Worm (Caenorhabditis elegans) whole organism, L4 larva: ENCODE results near the gene srd-30.
A peak's percentile ranks its signal among the peaks of the same experiment; 100 is the strongest.

ENCODE experiments used
- D1046.2 ChIP-seq: fragments of 200-800 bp; sonication (Bioruptor generic); IDR thresholded peaks from 2 replicates; pipeline ENCODE4 v1.3.6; 2022; ENCODE audit warnings: missing genetic modification characterization, missing compliant biosample characterization
- F26F4.8 ChIP-seq: fragments of 200-800 bp; sonication (Bioruptor generic); conservative IDR thresholded peaks from 2 replicates; pipeline ENCODE4 v1.3.6; 2022; ENCODE audit warnings: missing genetic modification characterization, missing compliant biosample characterization
- F37D6.2 ChIP-seq: sonication (generic microtip); optimal IDR thresholded peaks from 2 replicates; lab custom pipeline; 2016; ENCODE audit warnings: mild to moderate bottlenecking, missing genetic modification characterization, missing compliant biosample characterization
- F44E2.7 ChIP-seq: fragments of 200-800 bp; sonication (Bioruptor generic); IDR thresholded peaks from 2 replicates; pipeline ENCODE4 v2.1.2; 2022; ENCODE audit warnings: missing genetic modification characterization, missing compliant biosample characterization
- ZK337.2 ChIP-seq: fragments of 200-800 bp; sonication (Bioruptor generic); IDR thresholded peaks from 2 replicates; pipeline ENCODE4 v1.3.6; 2022; ENCODE audit warnings: missing genetic modification reagents, missing genetic modification characterization, missing compliant biosample characterization
- aha-1 ChIP-seq: fragments of 150-350 bp; peaks from one replicate; lab custom pipeline; 2014; ENCODE audit warnings: missing biosample characterization, missing genetic modification characterization
- arid-1 ChIP-seq: fragments of 200-800 bp; sonication (Bioruptor generic); conservative IDR thresholded peaks from 2 replicates; pipeline ENCODE4 v1.3.6; 2022; ENCODE audit warnings: missing genetic modification reagents, missing genetic modification characterization, missing compliant biosample characterization
- ceh-32 ChIP-seq: sonication (generic microtip); optimal IDR thresholded peaks from 2 replicates; lab custom pipeline; 2016; ENCODE audit warnings: mild to moderate bottlenecking, missing genetic modification characterization, missing compliant biosample characterization; ENCODE audit not compliant: poor library complexity
- dpl-1 ChIP-seq: fragments of 150-350 bp; optimal IDR thresholded peaks from 2 replicates; lab custom pipeline; 2014; ENCODE audit warnings: missing biosample characterization, missing genetic modification reagents, missing genetic modification characterization
- duxl-1 ChIP-seq: sonication (generic microtip); optimal IDR thresholded peaks from 2 replicates; lab custom pipeline; 2016; ENCODE audit warnings: mild to moderate bottlenecking, missing genetic modification characterization, moderate library complexity, missing compliant biosample characterization; ENCODE audit not compliant: poor library complexity
- egl-43 ChIP-seq: fragments of 200-800 bp; sonication (Bioruptor generic); IDR thresholded peaks from 2 replicates; pipeline ENCODE4 v1.3.6; 2022; ENCODE audit warnings: missing genetic modification reagents, missing genetic modification characterization, missing compliant biosample characterization
- fkh-10 ChIP-seq: fragments of 150-350 bp; optimal IDR thresholded peaks from 2 replicates; lab custom pipeline; 2014; ENCODE audit warnings: missing biosample characterization, missing genetic modification reagents, missing genetic modification characterization
- fos-1 ChIP-seq: fragments of 150-350 bp; optimal IDR thresholded peaks from 2 replicates; lab custom pipeline; 2014; ENCODE audit warnings: missing biosample characterization, missing genetic modification characterization
- gei-8 ChIP-seq: fragments of 200-800 bp; sonication (Bioruptor generic); optimal IDR thresholded peaks from 2 replicates; lab custom pipeline; 2018; ENCODE audit warnings: mild to moderate bottlenecking, missing genetic modification characterization, missing compliant biosample characterization
- hif-1 ChIP-seq, 2 experiments: sonication (generic microtip); optimal IDR thresholded peaks; 2 replicates each; lab custom pipeline; 2016 to 2017; ENCODE audit warnings: missing compliant biosample characterization in 2 of 2, missing genetic modification characterization in 2 of 2, missing genetic modification reagents in 2 of 2, missing genotype in 2 of 2, mild to moderate bottlenecking in 1 of 2
- hlh-11 ChIP-seq: fragments of 200-800 bp; sonication (Bioruptor generic); optimal IDR thresholded peaks from 2 replicates; lab custom pipeline; 2018; ENCODE audit warnings: mild to moderate bottlenecking, missing genetic modification characterization, missing compliant biosample characterization
- jun-1 ChIP-seq: fragments of 150-350 bp; optimal IDR thresholded peaks from 2 replicates; lab custom pipeline; 2014; ENCODE audit warnings: missing biosample characterization, missing genetic modification reagents, missing genetic modification characterization
- lin-1 ChIP-seq: fragments of 200-800 bp; sonication (Bioruptor generic); IDR thresholded peaks from 2 replicates; pipeline ENCODE4 v1.3.6; 2022; ENCODE audit warnings: missing genetic modification reagents, missing genetic modification characterization, missing compliant biosample characterization
- lin-15B ChIP-seq: fragments of 150-350 bp; sonication (generic microtip); optimal IDR thresholded peaks from 3 replicates; lab custom pipeline; 2014; ENCODE audit warnings: missing biosample characterization, missing genetic modification characterization
- lir-3 ChIP-seq: sonication (generic microtip); optimal IDR thresholded peaks from 2 replicates; lab custom pipeline; 2016; ENCODE audit warnings: mild to moderate bottlenecking, missing genetic modification characterization, missing compliant biosample characterization
- mdl-1 ChIP-seq, 2 experiments: fragments of 150-350 bp in 1 of 2; sonication (generic microtip) in 1 of 2; optimal IDR thresholded peaks; 2 replicates each; lab custom pipeline; 2014 to 2017; ENCODE audit warnings: missing biosample characterization in 2 of 2, missing genetic modification characterization in 2 of 2
- nhr-28 ChIP-seq: fragments of 150-350 bp; optimal IDR thresholded peaks from 2 replicates; lab custom pipeline; 2014; ENCODE audit warnings: missing biosample characterization, missing genetic modification characterization
- nhr-41 ChIP-seq: fragments of 200-800 bp; sonication (Bioruptor generic); IDR thresholded peaks from 2 replicates; pipeline ENCODE4 v1.3.6; 2022; ENCODE audit warnings: missing genetic modification reagents, missing genetic modification characterization, missing compliant biosample characterization
- nhr-42 ChIP-seq: fragments of 200-800 bp; sonication (Bioruptor generic); IDR thresholded peaks from 2 replicates; pipeline ENCODE4 v1.3.6; 2022; ENCODE audit warnings: missing genetic modification characterization, missing compliant biosample characterization
- nhr-77 ChIP-seq: fragments of 150-350 bp; optimal IDR thresholded peaks from 2 replicates; lab custom pipeline; 2014; ENCODE audit warnings: missing biosample characterization, missing genetic modification characterization
- pha-4 ChIP-seq, 2 experiments: fragments of 150-350 bp in 1 of 2; fragments of 200-800 bp in 1 of 2; sonication (Bioruptor generic) in 1 of 2; IDR thresholded peaks in 1 of 2; optimal IDR thresholded peaks in 1 of 2; 2 replicates each; pipeline versions ENCODE4 v1.3.6 to Lab custom; 2014 to 2022; ENCODE audit warnings: missing genetic modification characterization in 2 of 2, missing genetic modification reagents in 2 of 2, missing biosample characterization in 1 of 2, missing compliant biosample characterization in 1 of 2
- skn-1 ChIP-seq: fragments of 150-350 bp; optimal IDR thresholded peaks from 2 replicates; lab custom pipeline; 2014; ENCODE audit warnings: missing biosample characterization, missing genetic modification characterization
- vab-7 ChIP-seq: fragments of 200-800 bp; sonication (Bioruptor generic); IDR thresholded peaks from 2 replicates; pipeline ENCODE4 v1.3.6; 2022; ENCODE audit warnings: missing genetic modification reagents, missing genetic modification characterization, missing compliant biosample characterization
- zip-2 ChIP-seq: fragments of 150-350 bp; optimal IDR thresholded peaks from 2 replicates; lab custom pipeline; 2014; ENCODE audit warnings: missing biosample characterization, missing genetic modification characterization

The srd-30 gene

DNA sequence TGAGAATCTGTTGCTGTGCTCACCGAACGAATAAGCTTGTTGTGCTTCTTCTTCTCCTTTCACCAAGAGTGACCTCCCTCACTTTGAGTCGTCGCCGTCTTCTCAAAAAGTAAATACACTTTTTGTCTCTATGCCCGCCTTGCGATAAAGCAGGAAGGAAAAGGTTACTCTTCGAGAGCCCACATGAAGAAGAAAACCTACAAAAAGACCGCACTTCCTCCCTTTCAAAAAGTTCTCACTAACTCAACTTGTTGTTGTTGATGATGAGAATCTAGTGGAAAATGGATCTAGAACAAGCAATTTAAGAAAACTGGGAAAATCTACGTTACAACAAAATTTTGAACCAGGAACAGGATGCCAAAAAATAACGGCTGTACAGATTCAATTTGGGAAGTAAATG lies 39.1 kb upstream of the srd-30 start, which contains the start of gene C50E3.6:
Gene C50E3.6, minus strand, starts transcription at position 101 of the 400 bp plus-strand sequence.
- TF ChIP-seq gei-8 (GFP tag; lab: Kevin White, UChicago) (no peak), hlh-11 (tag; lab: Kevin White, UChicago) (no peak), fkh-10 (peak; percentile 15), pha-4 (GFP tag; IDR thresholded peaks at IDR 0.05; lab: Robert Waterston, UW) (no peak), pha-4 (tag; optimal IDR thresholded peaks at IDR 0.05; lab: Kevin White, UChicago) (no peak)

DNA sequence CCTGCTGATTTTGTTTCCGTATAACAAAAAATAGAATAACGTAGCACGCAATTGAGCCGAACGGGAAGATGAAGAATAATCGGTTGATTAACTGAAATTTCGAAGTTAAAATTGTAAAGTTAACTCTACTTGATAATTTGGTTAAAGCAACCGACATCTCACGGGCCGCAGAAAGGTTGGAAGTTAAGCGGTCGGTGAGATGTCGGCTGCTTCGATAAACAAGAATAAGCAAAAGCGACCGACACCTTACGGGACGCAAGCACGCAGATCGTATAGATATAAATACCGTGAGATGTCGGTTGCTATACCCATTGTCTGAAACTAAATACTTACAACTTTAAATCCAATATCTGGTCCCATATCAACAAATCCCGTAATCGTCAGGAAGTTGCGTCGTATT lies 34.5 kb upstream of the srd-30 start:
- no peak for TF ChIP-seq jun-1
- TF ChIP-seq, all 104 proteins: peak for 0

DNA sequence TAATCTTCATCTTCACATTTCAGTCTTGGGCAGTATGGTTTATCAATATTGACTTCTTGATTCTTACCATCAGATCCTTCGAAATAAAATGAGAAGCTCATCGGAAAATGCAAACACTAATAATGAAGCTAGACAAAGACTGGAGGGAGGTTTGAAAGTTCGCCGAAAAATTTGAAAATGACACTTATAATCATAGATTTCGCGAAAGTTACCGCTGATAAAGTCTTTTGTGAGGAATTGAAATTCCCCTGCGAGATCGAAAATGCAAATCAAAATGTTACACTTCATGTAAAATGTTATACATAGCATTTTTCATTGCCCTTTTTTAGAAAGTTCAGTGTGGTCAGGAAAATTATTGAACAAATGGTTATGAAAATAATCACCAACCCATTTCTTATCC lies 31.3 kb upstream of the srd-30 start, which contains the start of gene C50E3.7:
Gene C50E3.7, minus strand, starts transcription at position 101 of the 400 bp plus-strand sequence.
- no peak for TF ChIP-seq ceh-32
- TF ChIP-seq nhr-77 (tag; lab: Kevin White, UChicago) = no peak
- TF ChIP-seq lir-3 = no peak
- TF ChIP-seq nhr-28 (tag; lab: Kevin White, UChicago) = no peak
- no peak for TF ChIP-seq lin-1 (GFP tag; lab: Robert Waterston, UW)
- no peak for TF ChIP-seq F26F4.8 (GFP tag; lab: Robert Waterston, UW)
- no peak for TF ChIP-seq mdl-1 (tag; optimal IDR thresholded peaks at IDR 0.05; lab: Kevin White, UChicago)
- TF ChIP-seq pha-4 (GFP tag; IDR thresholded peaks at IDR 0.05; lab: Robert Waterston, UW) = no peak
- no peak for TF ChIP-seq pha-4 (tag; optimal IDR thresholded peaks at IDR 0.05; lab: Kevin White, UChicago)

DNA sequence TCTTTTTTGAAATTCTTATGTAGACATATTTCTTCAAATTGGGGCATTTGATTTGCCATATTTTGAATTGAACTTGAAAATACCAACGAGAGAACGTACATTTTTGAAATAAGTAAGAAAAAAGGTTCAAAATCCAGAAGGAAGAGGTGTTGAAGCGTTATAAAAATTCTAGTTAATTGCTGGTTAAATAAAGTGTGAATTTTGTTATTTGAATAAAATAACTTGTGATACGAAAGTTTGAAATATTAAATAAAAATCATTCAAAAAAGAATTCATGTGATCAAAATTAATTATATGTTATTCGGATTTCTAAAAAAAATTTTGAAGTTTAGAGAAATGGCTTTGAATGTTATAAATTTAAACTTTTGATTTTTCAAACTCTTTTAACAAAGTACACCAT lies 29.5 kb upstream of the srd-30 start, which contains the start of gene C50E3.9:
Gene C50E3.9, minus strand, starts transcription at position 101 of the 400 bp plus-strand sequence.
- no peak for TF ChIP-seq ZK337.2
- no peak for TF ChIP-seq fkh-10
- no peak for TF ChIP-seq duxl-1 (tag; lab: Kevin White, UChicago)
- no peak for TF ChIP-seq lin-15B (tag; lab: Kevin White, UChicago)
- TF ChIP-seq F44E2.7 (GFP tag; lab: Robert Waterston, UW) = no peak
- no peak for TF ChIP-seq zip-2
- no peak for TF ChIP-seq D1046.2
- TF ChIP-seq egl-43 (GFP tag; lab: Robert Waterston, UW) = no peak
- no peak for TF ChIP-seq fos-1
- no peak for TF ChIP-seq vab-7
- no peak for TF ChIP-seq gei-8 (GFP tag; lab: Kevin White, UChicago)
- TF ChIP-seq F37D6.2 (tag; lab: Kevin White, UChicago) = no peak

DNA sequence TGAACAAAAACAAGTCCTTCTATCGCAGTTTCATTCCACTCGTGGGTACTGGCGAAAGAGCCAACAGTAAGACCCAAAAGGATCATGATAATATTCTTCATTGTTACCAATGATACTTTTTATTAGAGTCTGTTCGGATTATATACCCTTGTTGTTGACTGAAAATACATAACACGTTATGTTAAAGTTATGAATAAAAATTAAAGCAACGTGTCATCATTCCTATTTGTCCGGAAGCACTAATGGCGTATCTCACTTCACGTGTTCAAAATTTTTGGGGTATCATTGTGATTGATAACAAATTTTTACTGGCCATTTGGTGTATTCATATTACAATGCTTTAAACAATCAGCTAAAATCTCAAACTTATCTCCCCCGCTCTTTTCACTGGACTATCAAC lies 28.2 kb upstream of the srd-30 start, which contains the start of gene scl-26:
Gene scl-26, minus strand, starts transcription at position 101 of the 400 bp plus-strand sequence.
- TF ChIP-seq skn-1 = no peak

DNA sequence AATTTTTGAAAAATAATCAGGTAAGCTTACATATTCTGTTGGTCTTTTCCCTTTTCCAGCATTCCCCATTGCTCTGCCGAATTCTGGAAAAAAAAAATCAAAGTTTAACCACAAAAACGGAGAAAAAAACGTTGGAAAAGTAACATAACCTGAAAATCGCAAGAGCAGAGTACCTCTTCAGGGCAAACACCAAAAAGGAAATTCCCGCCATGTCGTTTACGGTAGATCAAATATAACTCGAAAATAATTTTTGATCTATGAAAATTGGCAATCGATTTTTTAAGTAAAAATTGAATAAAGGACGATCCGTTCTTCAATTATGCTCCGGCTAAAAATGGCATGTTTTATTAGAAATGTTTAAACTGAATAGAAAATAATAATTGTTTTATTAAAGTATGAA lies 26.2 kb upstream of the srd-30 start, which contains the start of gene C50E3.11:
Gene C50E3.11, minus strand, starts transcription at position 83 of the 400 bp plus-strand sequence.
- no peak for TF ChIP-seq ceh-32
- TF ChIP-seq nhr-42 (GFP tag; lab: Robert Waterston, UW) = no peak
- TF ChIP-seq hlh-11 (tag; lab: Kevin White, UChicago) = no peak
- no peak for TF ChIP-seq F44E2.7 (GFP tag; lab: Robert Waterston, UW)
- no peak for TF ChIP-seq dpl-1 (GFP tag; lab: Kevin White, UChicago)
- no peak for TF ChIP-seq hif-1 (tag; optimal IDR thresholded peaks at IDR 0.05; lab: Kevin White, UChicago)
- TF ChIP-seq lin-15B (tag; lab: Kevin White, UChicago) = no peak
- TF ChIP-seq F26F4.8 (GFP tag; lab: Robert Waterston, UW) = no peak
- no peak for TF ChIP-seq nhr-41 (GFP tag; lab: Robert Waterston, UW)
- no peak for TF ChIP-seq fos-1
- no peak for TF ChIP-seq arid-1 (GFP tag; lab: Robert Waterston, UW)
- no peak for TF ChIP-seq aha-1 (tag; lab: Kevin White, UChicago)
- TF ChIP-seq, all 104 proteins: peak for 0
